ENCODE assay signal across 6 worm cellular contexts in the genomic region with DNA sequence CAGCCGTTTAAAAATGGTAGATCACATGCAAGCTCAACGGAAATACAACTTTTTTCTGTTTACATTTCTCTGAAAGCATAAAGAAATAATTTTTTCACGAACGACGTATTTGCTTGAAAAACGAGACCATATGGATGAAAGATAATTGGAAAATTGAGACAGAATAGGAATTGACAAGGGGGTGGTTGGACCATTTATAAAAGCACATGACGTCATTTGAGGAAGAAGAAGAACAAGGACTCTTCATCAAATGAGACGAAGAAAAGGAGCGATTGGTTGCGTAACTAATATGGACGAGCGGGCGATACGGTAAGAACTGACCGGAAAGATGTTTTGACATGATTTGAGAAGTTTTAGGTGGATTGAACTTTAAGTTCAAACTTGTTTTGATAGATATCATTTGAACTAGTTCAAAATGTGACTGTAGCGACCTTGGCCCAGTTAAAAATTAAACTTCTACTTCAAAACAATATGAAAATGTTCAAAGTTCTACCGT.
A peak's percentile ranks its signal among the peaks of the same experiment; 100 is the strongest.
TF ChIP-seq lines count a peak whose summit lies in the region.

No protein-coding gene starts in this region.

TF ChIP-seq in whole organism, L1 larva, 84 proteins besides CTCF, POLR2A, EP300 and RAD21 (continued from another document and continues in another):
- TF ChIP-seq ama-1 (optimal IDR thresholded peaks at IDR 0.05; lab: Kevin White, UChicago) (peak; percentile 88), lsy-2 (tag; optimal IDR thresholded peaks at IDR 0.05; lab: Kevin White, UChicago) (peak; percentile 32 to 65), xbp-1 (tag; optimal IDR thresholded peaks at IDR 0.05; lab: Kevin White, UChicago) (peak; percentile 19), hlh-4 (tag; optimal IDR thresholded peaks at IDR 0.05; lab: Kevin White, UChicago) (no peak), lir-3 (tag; optimal IDR thresholded peaks at IDR 0.05; lab: Kevin White, UChicago; ENCODE audit: poor library complexity) (no peak), ceh-82 (tag; optimal IDR thresholded peaks at IDR 0.05; lab: Kevin White, UChicago) (peak in 1 of 3 experiments; percentile 31), egl-13 (tag; optimal IDR thresholded peaks at IDR 0.05; lab: Kevin White, UChicago) (no peak), elt-2 (tag; optimal IDR thresholded peaks at IDR 0.05; lab: Kevin White, UChicago) (peak; percentile 5), elt-3 (tag; optimal IDR thresholded peaks at IDR 0.05; lab: Kevin White, UChicago) (peak in 2 of 6 experiments; percentile 11 to 46), sox-4 (tag; optimal IDR thresholded peaks at IDR 0.05; lab: Kevin White, UChicago) (no peak), lin-39 (tag; optimal IDR thresholded peaks at IDR 0.05; lab: Kevin White, UChicago) (no peak), nhr-47 (tag; optimal IDR thresholded peaks at IDR 0.05; lab: Kevin White, UChicago) (peak; percentile 16), tlp-1 (tag; optimal IDR thresholded peaks at IDR 0.05; lab: Kevin White, UChicago) (no peak), dsc-1 (tag; optimal IDR thresholded peaks at IDR 0.05; lab: Kevin White, UChicago) (no peak), zag-1 (tag; optimal IDR thresholded peaks at IDR 0.05; lab: Kevin White, UChicago) (peak; percentile 33), skn-1 (tag; optimal IDR thresholded peaks at IDR 0.05; lab: Kevin White, UChicago) (peak; percentile 36), lin-35 (GFP tag; optimal IDR thresholded peaks at IDR 0.05; lab: Kevin White, UChicago) (peak in 1 of 2 experiments; percentile 27), unc-86 (tag; optimal IDR thresholded peaks at IDR 0.05; lab: Kevin White, UChicago) (peak; percentile 42), rnt-1 (tag; optimal IDR thresholded peaks at IDR 0.05; lab: Kevin White, UChicago) (peak; percentile 36), lin-13 (GFP tag; optimal IDR thresholded peaks at IDR 0.05; lab: Kevin White, UChicago) (no peak)

TF ChIP-seq in whole organism, L2 larva, 48 proteins besides CTCF, POLR2A, EP300 and RAD21 (continued from another document and continues in another):
- peak; percentile 32 for TF ChIP-seq nhr-21 (tag; optimal IDR thresholded peaks at IDR 0.05; lab: Kevin White, UChicago)
- no peak for TF ChIP-seq skn-1 (tag; optimal IDR thresholded peaks at IDR 0.05; lab: Kevin White, UChicago)
- TF ChIP-seq ceh-16 (tag; optimal IDR thresholded peaks at IDR 0.05; lab: Kevin White, UChicago): no peak
- TF ChIP-seq unc-39 (tag; optimal IDR thresholded peaks at IDR 0.05; lab: Kevin White, UChicago): no peak
- TF ChIP-seq nhr-237 (tag; optimal IDR thresholded peaks at IDR 0.05; lab: Kevin White, UChicago): no peak
- TF ChIP-seq nhr-12 (tag; optimal IDR thresholded peaks at IDR 0.05; lab: Kevin White, UChicago): no peak
- TF ChIP-seq gmeb-1 (tag; optimal IDR thresholded peaks at IDR 0.05; lab: Kevin White, UChicago): no peak
- TF ChIP-seq unc-62 (GFP tag; optimal IDR thresholded peaks at IDR 0.05; lab: Kevin White, UChicago): peak; percentile 45
- TF ChIP-seq lin-11 (tag; optimal IDR thresholded peaks at IDR 0.05; lab: Kevin White, UChicago): no peak
- no peak for TF ChIP-seq R02D3.7 (tag; optimal IDR thresholded peaks at IDR 0.05; lab: Kevin White, UChicago)
- no peak for TF ChIP-seq mdl-1 (tag; optimal IDR thresholded peaks at IDR 0.05; lab: Kevin White, UChicago)
- peak; percentile 76 for TF ChIP-seq sma-9 (GFP tag; optimal IDR thresholded peaks at IDR 0.05; lab: Kevin White, UChicago)
- peak; percentile 39 for TF ChIP-seq sma-9 (tag; optimal IDR thresholded peaks at IDR 0.05; lab: Kevin White, UChicago)
- TF ChIP-seq nhr-23 (tag; optimal IDR thresholded peaks at IDR 0.05; lab: Kevin White, UChicago): no peak
- TF ChIP-seq mab-5 (tag; optimal IDR thresholded peaks at IDR 0.05; lab: Kevin White, UChicago): no peak
- TF ChIP-seq crh-2 (tag; optimal IDR thresholded peaks at IDR 0.05; lab: Kevin White, UChicago): peak; percentile 72
- TF ChIP-seq zag-1 (tag; optimal IDR thresholded peaks at IDR 0.05; lab: Kevin White, UChicago): peak; percentile 63
- peak; percentile 17 for TF ChIP-seq blmp-1 (tag; optimal IDR thresholded peaks at IDR 0.05; lab: Kevin White, UChicago; ENCODE audit: insufficient read depth)
- TF ChIP-seq C34F6.9 (tag; optimal IDR thresholded peaks at IDR 0.05; lab: Kevin White, UChicago): peak; percentile 31
- no peak for TF ChIP-seq Y55F3AM.14 (GFP tag; optimal IDR thresholded peaks at IDR 0.05; lab: Kevin White, UChicago)
- TF ChIP-seq ztf-1 (GFP tag; conservative IDR thresholded peaks at IDR 0.05; lab: Robert Waterston, UW): no peak
- no peak for TF ChIP-seq alr-1 (tag; optimal IDR thresholded peaks at IDR 0.05; lab: Kevin White, UChicago)

TF ChIP-seq in whole organism, L3 larva, 47 proteins besides CTCF, POLR2A, EP300 and RAD21 (continued from another document):
- TF ChIP-seq tbx-2 (tag; optimal IDR thresholded peaks at IDR 0.05; lab: Kevin White, UChicago) (peak; percentile 31), ZK546.5 (tag; optimal IDR thresholded peaks at IDR 0.05; lab: Kevin White, UChicago) (no peak), ceh-28 (tag; optimal IDR thresholded peaks at IDR 0.05; lab: Kevin White, UChicago) (peak; percentile 23), pha-4 (tag; optimal IDR thresholded peaks at IDR 0.05; lab: Kevin White, UChicago) (peak; percentile 86)

TF ChIP-seq in whole organism, L4 larva, 104 proteins besides CTCF, POLR2A, EP300 and RAD21 (continued from another document and continues in another):
- TF ChIP-seq zip-2 (tag; optimal IDR thresholded peaks at IDR 0.05; lab: Kevin White, UChicago) (no peak), Y75B8A.6 (GFP tag; IDR thresholded peaks at IDR 0.05; lab: Robert Waterston, UW) (peak; percentile 51; the same call in 1 of the 2 replicates), mxl-2 (GFP tag; conservative IDR thresholded peaks at IDR 0.05; lab: Robert Waterston, UW) (no peak), vab-7 (GFP tag; IDR thresholded peaks at IDR 0.05; lab: Robert Waterston, UW) (no peak), lim-7 (GFP tag; IDR thresholded peaks at IDR 0.05; lab: Robert Waterston, UW) (0 out of 2 replicates have a peak, but pooled peaks have one; percentile 3), zfp-2 (tag; optimal IDR thresholded peaks at IDR 0.05; lab: Kevin White, UChicago) (no peak), fos-1 (tag; optimal IDR thresholded peaks at IDR 0.05; lab: Kevin White, UChicago) (peak; percentile 12), ZK546.5 (tag; optimal IDR thresholded peaks at IDR 0.05; lab: Kevin White, UChicago) (no peak), lsy-2 (tag; optimal IDR thresholded peaks at IDR 0.05; lab: Kevin White, UChicago) (peak in 1 of 2 experiments; percentile 69), lin-29 (GFP tag; IDR thresholded peaks at IDR 0.05; lab: Robert Waterston, UW) (no peak), lin-39 (tag; optimal IDR thresholded peaks at IDR 0.05; lab: Kevin White, UChicago) (no peak), ceh-44 (GFP tag; IDR thresholded peaks at IDR 0.05; lab: Robert Waterston, UW) (0 out of 2 replicates have a peak, but pooled peaks have one; percentile 34), F37D6.2 (tag; optimal IDR thresholded peaks at IDR 0.05; lab: Kevin White, UChicago) (no peak), mdt-29 (GFP tag; IDR thresholded peaks at IDR 0.05; lab: Robert Waterston, UW) (peak; percentile 42; the same call in 1 of the 2 replicates), ztf-7 (tag; optimal IDR thresholded peaks at IDR 0.05; lab: Kevin White, UChicago) (no peak), mes-2 (tag; optimal IDR thresholded peaks at IDR 0.05; lab: Kevin White, UChicago; ENCODE audit: poor library complexity, severe bottlenecking) (peak; percentile 42), ceh-82 (tag; optimal IDR thresholded peaks at IDR 0.05; lab: Kevin White, UChicago) (no peak), hif-1 (tag; optimal IDR thresholded peaks at IDR 0.05; lab: Kevin White, UChicago) (no peak), jun-1 (tag; optimal IDR thresholded peaks at IDR 0.05; lab: Kevin White, UChicago) (no peak), snpc-1.2 (GFP tag; IDR thresholded peaks at IDR 0.05; lab: Robert Waterston, UW) (peak; percentile 54), ces-1 (GFP tag; optimal IDR thresholded peaks at IDR 0.05; lab: Kevin White, UChicago) (no peak), nhr-77 (tag; optimal IDR thresholded peaks at IDR 0.05; lab: Kevin White, UChicago) (no peak), set-16 (GFP tag; IDR thresholded peaks at IDR 0.05; lab: Robert Waterston, UW) (no peak), daf-8 (GFP tag; IDR thresholded peaks at IDR 0.05; lab: Robert Waterston, UW) (no peak), ZK337.2 (GFP tag; IDR thresholded peaks at IDR 0.05; lab: Robert Waterston, UW) (no peak), sdz-12 (GFP tag; optimal IDR thresholded peaks at IDR 0.05; lab: Kevin White, UChicago) (no peak), nhr-41 (GFP tag; IDR thresholded peaks at IDR 0.05; lab: Robert Waterston, UW) (no peak), lin-1 (GFP tag; IDR thresholded peaks at IDR 0.05; lab: Robert Waterston, UW) (0 out of 2 replicates have a peak, but pooled peaks have one; percentile 7)

TF ChIP-seq in whole organism, late embryonic, 69 proteins besides CTCF, POLR2A, EP300 and RAD21 (continued from another document):
- TF ChIP-seq hlh-15 (tag; optimal IDR thresholded peaks at IDR 0.05; lab: Kevin White, UChicago) (no peak), sox-4 (tag; optimal IDR thresholded peaks at IDR 0.05; lab: Kevin White, UChicago) (no peak), elt-2 (tag; optimal IDR thresholded peaks at IDR 0.05; lab: Kevin White, UChicago) (no peak), npax-4 (tag; optimal IDR thresholded peaks at IDR 0.05; lab: Kevin White, UChicago) (no peak), ceh-18 (tag; optimal IDR thresholded peaks at IDR 0.05; lab: Kevin White, UChicago) (no peak), fkh-6 (tag; optimal IDR thresholded peaks at IDR 0.05; lab: Kevin White, UChicago) (no peak), eyg-1 (tag; optimal IDR thresholded peaks at IDR 0.05; lab: Kevin White, UChicago) (no peak), ceh-24 (tag; optimal IDR thresholded peaks at IDR 0.05; lab: Kevin White, UChicago) (no peak), unc-55 (GFP tag; optimal IDR thresholded peaks at IDR 0.05; lab: Kevin White, UChicago) (peak; percentile 1), unc-86 (tag; optimal IDR thresholded peaks at IDR 0.05; lab: Kevin White, UChicago) (no peak), hlh-6 (tag; optimal IDR thresholded peaks at IDR 0.05; lab: Kevin White, UChicago) (no peak), ceh-2 (tag; optimal IDR thresholded peaks at IDR 0.05; lab: Kevin White, UChicago) (no peak), che-1 (tag; optimal IDR thresholded peaks at IDR 0.05; lab: Kevin White, UChicago) (no peak), C38D4.7 (GFP tag; optimal IDR thresholded peaks at IDR 0.05; lab: Kevin White, UChicago) (no peak), sdc-2 (tag; optimal IDR thresholded peaks at IDR 0.05; lab: Kevin White, UChicago) (no peak), ceh-19 (GFP tag; optimal IDR thresholded peaks at IDR 0.05; lab: Kevin White, UChicago) (no peak), pros-1 (tag; optimal IDR thresholded peaks at IDR 0.05; lab: Kevin White, UChicago) (no peak), syd-9 (tag; optimal IDR thresholded peaks at IDR 0.05; lab: Kevin White, UChicago) (no peak), pax-1 (tag; optimal IDR thresholded peaks at IDR 0.05; lab: Kevin White, UChicago) (no peak), T23F11.4 (GFP tag; optimal IDR thresholded peaks at IDR 0.05; lab: Kevin White, UChicago) (no peak), ceh-30 (tag; optimal IDR thresholded peaks at IDR 0.05; lab: Kevin White, UChicago) (no peak), unc-42 (tag; optimal IDR thresholded peaks at IDR 0.05; lab: Kevin White, UChicago) (peak; percentile 7), zip-5 (tag; optimal IDR thresholded peaks at IDR 0.05; lab: Kevin White, UChicago) (no peak), fax-1 (tag; optimal IDR thresholded peaks at IDR 0.05; lab: Kevin White, UChicago) (no peak)
TF ChIP-seq in whole organism, late embryonic: peak in this region for 5.

TF ChIP-seq in whole organism, young adult, 124 proteins besides CTCF, POLR2A, EP300 and RAD21 (continued from another document and continues in another):
- no peak for TF ChIP-seq lin-26 (GFP tag; IDR thresholded peaks at IDR 0.05; lab: Robert Waterston, UW)
- 0 out of 2 replicates have a peak, but pooled peaks have one; percentile 42 for TF ChIP-seq cebp-1 (GFP tag; IDR thresholded peaks at IDR 0.05; lab: Robert Waterston, UW)
- peak; percentile 4 for TF ChIP-seq cebp-1 (tag; optimal IDR thresholded peaks at IDR 0.05; lab: Kevin White, UChicago)
- TF ChIP-seq attf-6 (GFP tag; IDR thresholded peaks at IDR 0.05; lab: Robert Waterston, UW): no peak
- no peak for TF ChIP-seq F22D6.2 (tag; optimal IDR thresholded peaks at IDR 0.05; lab: Kevin White, UChicago)
- TF ChIP-seq pbrm-1 (GFP tag; IDR thresholded peaks at IDR 0.05; lab: Robert Waterston, UW): peak; percentile 6; the same call in 1 of the 2 replicates
- TF ChIP-seq xnd-1 (tag; optimal IDR thresholded peaks at IDR 0.05; lab: Kevin White, UChicago): no peak
- no peak for TF ChIP-seq lag-1 (GFP tag; IDR thresholded peaks at IDR 0.05; lab: Robert Waterston, UW)
- 0 out of 2 replicates have a peak, but pooled peaks have one; percentile 14 for TF ChIP-seq Y79H2A.3 (GFP tag; conservative IDR thresholded peaks at IDR 0.05; lab: Robert Waterston, UW)
- no peak for TF ChIP-seq aptf-3 (GFP tag; IDR thresholded peaks at IDR 0.05; lab: Robert Waterston, UW)
- TF ChIP-seq sptf-2 (GFP tag; optimal IDR thresholded peaks at IDR 0.05; lab: Kevin White, UChicago): no peak
- peak; percentile 15 for TF ChIP-seq ceh-27 (GFP tag; optimal IDR thresholded peaks at IDR 0.05; lab: Kevin White, UChicago)
- no peak for TF ChIP-seq zim-3 (tag; optimal IDR thresholded peaks at IDR 0.05; lab: Kevin White, UChicago)
- no peak for TF ChIP-seq F57A8.1 (GFP tag; optimal IDR thresholded peaks at IDR 0.05; lab: Kevin White, UChicago)
- peak; percentile 6 for TF ChIP-seq lin-54 (GFP tag; optimal IDR thresholded peaks at IDR 0.05; lab: Kevin White, UChicago)
- TF ChIP-seq T07F8.4 (tag; optimal IDR thresholded peaks at IDR 0.05; lab: Kevin White, UChicago): no peak
- TF ChIP-seq Y95B8A.8 (GFP tag; IDR thresholded peaks at IDR 0.05; lab: Robert Waterston, UW): no peak
- TF ChIP-seq dox-1 (GFP tag; IDR thresholded peaks at IDR 0.05; lab: Robert Waterston, UW): 0 out of 2 replicates have a peak, but pooled peaks have one; percentile 7
- no peak for TF ChIP-seq ztf-22 (GFP tag; optimal IDR thresholded peaks at IDR 0.05; lab: Kevin White, UChicago)
- TF ChIP-seq chd-7 (tag; optimal IDR thresholded peaks at IDR 0.05; lab: Kevin White, UChicago): no peak
- TF ChIP-seq Y53F4B.3 (GFP tag; IDR thresholded peaks at IDR 0.05; lab: Robert Waterston, UW): no peak
- TF ChIP-seq nhr-90 (tag; optimal IDR thresholded peaks at IDR 0.05; lab: Kevin White, UChicago): no peak
- TF ChIP-seq nhr-27 (tag; optimal IDR thresholded peaks at IDR 0.05; lab: Kevin White, UChicago): no peak
- TF ChIP-seq ekl-4 (GFP tag; IDR thresholded peaks at IDR 0.05; lab: Robert Waterston, UW): peak; percentile 9; the same call in 1 of the 2 replicates
- no peak for TF ChIP-seq ztf-18 (tag; optimal IDR thresholded peaks at IDR 0.05; lab: Kevin White, UChicago)
- TF ChIP-seq lin-40 (tag; optimal IDR thresholded peaks at IDR 0.05; lab: Kevin White, UChicago): no peak
- TF ChIP-seq B0336.3 (GFP tag; IDR thresholded peaks at IDR 0.05; lab: Robert Waterston, UW): no peak
- no peak for TF ChIP-seq ceh-100 (GFP tag; IDR thresholded peaks at IDR 0.05; lab: Robert Waterston, UW)
- TF ChIP-seq gei-17 (GFP tag; optimal IDR thresholded peaks at IDR 0.05; lab: Kevin White, UChicago): no peak
- TF ChIP-seq madf-10 (tag; optimal IDR thresholded peaks at IDR 0.05; lab: Kevin White, UChicago): peak; percentile 92
- TF ChIP-seq F37B4.10 (GFP tag; IDR thresholded peaks at IDR 0.05; lab: Robert Waterston, UW): no peak
- TF ChIP-seq fkh-3 (tag; optimal IDR thresholded peaks at IDR 0.05; lab: Kevin White, UChicago): no peak
- no peak for TF ChIP-seq hsf-1 (GFP tag; IDR thresholded peaks at IDR 0.05; lab: Robert Waterston, UW)
- no peak for TF ChIP-seq C17E4.6 (GFP tag; IDR thresholded peaks at IDR 0.05; lab: Robert Waterston, UW)
- TF ChIP-seq pha-4 (tag; optimal IDR thresholded peaks at IDR 0.05; lab: Kevin White, UChicago): no peak
- no peak for TF ChIP-seq F39B2.1 (GFP tag; IDR thresholded peaks at IDR 0.05; lab: Robert Waterston, UW)
- no peak for TF ChIP-seq dpff-1 (tag; optimal IDR thresholded peaks at IDR 0.05; lab: Kevin White, UChicago)
- no peak for TF ChIP-seq mcd-1 (GFP tag; IDR thresholded peaks at IDR 0.05; lab: Robert Waterston, UW)
- TF ChIP-seq K11D2.4 (GFP tag; IDR thresholded peaks at IDR 0.05; lab: Robert Waterston, UW): peak; percentile 32; the same call in 1 of the 2 replicates
- TF ChIP-seq sea-2 (GFP tag; IDR thresholded peaks at IDR 0.05; lab: Robert Waterston, UW): no peak
- TF ChIP-seq snpc-1.1 (tag; optimal IDR thresholded peaks at IDR 0.05; lab: Kevin White, UChicago; ENCODE audit: insufficient read depth): no peak
- no peak for TF ChIP-seq lir-1 (GFP tag; conservative IDR thresholded peaks at IDR 0.05; lab: Robert Waterston, UW)
